Fruit fly (Drosophila melanogaster): ENCODE results near the gene wap.
A peak's percentile ranks its signal among the peaks of the same experiment; 100 is the strongest.

The wap gene

dm6 chrX:22480612-22481011 is 25.4 kb upstream of the wap start:
- TF ChIP-seq CG16779 (tag; optimal IDR thresholded peaks at IDR 0.05): no peak
- no peak for TF ChIP-seq cyc (GFP tag; optimal IDR thresholded peaks at IDR 0.05)
- peak; percentile 57 for TF ChIP-seq svp (GFP tag)
- no peak for TF ChIP-seq Hr38 (GFP tag; optimal IDR thresholded peaks at IDR 0.05)
- no peak for TF ChIP-seq CG8632 (GFP tag; optimal IDR thresholded peaks at IDR 0.05)
- TF ChIP-seq eg (GFP tag; IDR thresholded peaks at IDR 0.05): 0 out of 3 replicates have a peak, but pooled peaks have one; percentile 6
- TF ChIP-seq Eip78C (GFP tag): peak; percentile 13

- TF ChIP-seq eg (GFP tag; IDR thresholded peaks at IDR 0.05) (peak; percentile 50; the same call in 1 of the 3 replicates), spab (GFP tag; optimal IDR thresholded peaks at IDR 0.05) (peak; percentile 28), lz (GFP tag; optimal IDR thresholded peaks at IDR 0.05) (peak; percentile 78), CG6163 (GFP tag; IDR thresholded peaks at IDR 0.05) (peak; percentile 29; the same call in 1 of the 3 replicates), Met (GFP tag; optimal IDR thresholded peaks at IDR 0.05) (peak; percentile 82), fd59A (GFP tag; optimal IDR thresholded peaks at IDR 0.05) (no peak), CG11762 (GFP tag; optimal IDR thresholded peaks at IDR 0.05; ENCODE audit: insufficient read depth) (peak; percentile 28), fd85E (GFP tag; optimal IDR thresholded peaks at IDR 0.05) (no peak), CG34406 (GFP tag; optimal IDR thresholded peaks at IDR 0.05) (peak; percentile 68), CG8319 (GFP tag; optimal IDR thresholded peaks at IDR 0.05) (peak; percentile 42), esn (GFP tag; optimal IDR thresholded peaks at IDR 0.05) (peak; percentile 81), CG10669 (GFP tag; optimal IDR thresholded peaks at IDR 0.05) (peak; percentile 42), Eip93F (GFP tag; optimal IDR thresholded peaks at IDR 0.05) (no peak), OdsH (GFP tag; optimal IDR thresholded peaks at IDR 0.05) (peak; percentile 69), CG32006 (GFP tag; optimal IDR thresholded peaks at IDR 0.05) (peak; percentile 73), dac (GFP tag; optimal IDR thresholded peaks at IDR 0.05) (peak; percentile 1), CG1621 (tag; optimal IDR thresholded peaks at IDR 0.05) (peak; percentile 3), Hr4 (GFP tag; optimal IDR thresholded peaks at IDR 0.05) (peak; percentile 68), CG8119 (GFP tag; IDR thresholded peaks at IDR 0.05) (peak; percentile 77), CG11294 (GFP tag; IDR thresholded peaks at IDR 0.05) (peak; percentile 45; the same call in 1 of the 2 replicates), fkh (GFP tag; optimal IDR thresholded peaks at IDR 0.05) (no peak), CG31627 (GFP tag; optimal IDR thresholded peaks at IDR 0.05) (peak; percentile 63), Hr38 (GFP tag; optimal IDR thresholded peaks at IDR 0.05) (no peak), Eip75B (GFP tag; optimal IDR thresholded peaks at IDR 0.05) (peak; percentile 72), CG4318 (GFP tag; optimal IDR thresholded peaks at IDR 0.05) (peak; percentile 11), CG6854 (GFP tag; optimal IDR thresholded peaks at IDR 0.05) (no peak), topi (GFP tag; optimal IDR thresholded peaks at IDR 0.05) (peak; percentile 82), net (GFP tag; optimal IDR thresholded peaks at IDR 0.05) (peak; percentile 59), pdm3 (GFP tag; optimal IDR thresholded peaks at IDR 0.05) (peak; percentile 61), cyc (GFP tag; optimal IDR thresholded peaks at IDR 0.05) (peak; percentile 70), salr (GFP tag; optimal IDR thresholded peaks at IDR 0.05) (peak in 1 of 2 experiments; percentile 49), Hr39 (GFP tag; optimal IDR thresholded peaks at IDR 0.05) (peak; percentile 67), acj6 (GFP tag; optimal IDR thresholded peaks at IDR 0.05) (peak; percentile 63), CG6792 (GFP tag; optimal IDR thresholded peaks at IDR 0.05) (peak; percentile 61), Gug (GFP tag; IDR thresholded peaks at IDR 0.05) (peak; percentile 32; the same call in 1 of the 2 replicates), CG7368 (GFP tag; optimal IDR thresholded peaks at IDR 0.05) (peak; percentile 17), Eip78C (GFP tag) (peak; percentile 88), CG3919 (GFP tag; optimal IDR thresholded peaks at IDR 0.05) (peak; percentile 68), CG11902 (GFP tag; optimal IDR thresholded peaks at IDR 0.05) (peak; percentile 41), CG6276 (GFP tag; optimal IDR thresholded peaks at IDR 0.05) (peak; percentile 72), CG3032 (tag; optimal IDR thresholded peaks at IDR 0.05) (peak; percentile 35), Lpt (GFP tag; optimal IDR thresholded peaks at IDR 0.05) (peak; percentile 35), vri (GFP tag; optimal IDR thresholded peaks at IDR 0.05) (no peak), CG10631 (GFP tag; optimal IDR thresholded peaks at IDR 0.05) (peak; percentile 42), CG15336 (GFP tag; IDR thresholded peaks at IDR 0.05) (peak; percentile 72), Ets21C (GFP tag; optimal IDR thresholded peaks at IDR 0.05) (peak; percentile 34)
Measured at dm6 chrX:22479207-22479820, 24.1 kb upstream of the wap start.
